Worm (Caenorhabditis elegans): ENCODE measurements around the gene nhr-273.

Gene nhr-273

DNA sequence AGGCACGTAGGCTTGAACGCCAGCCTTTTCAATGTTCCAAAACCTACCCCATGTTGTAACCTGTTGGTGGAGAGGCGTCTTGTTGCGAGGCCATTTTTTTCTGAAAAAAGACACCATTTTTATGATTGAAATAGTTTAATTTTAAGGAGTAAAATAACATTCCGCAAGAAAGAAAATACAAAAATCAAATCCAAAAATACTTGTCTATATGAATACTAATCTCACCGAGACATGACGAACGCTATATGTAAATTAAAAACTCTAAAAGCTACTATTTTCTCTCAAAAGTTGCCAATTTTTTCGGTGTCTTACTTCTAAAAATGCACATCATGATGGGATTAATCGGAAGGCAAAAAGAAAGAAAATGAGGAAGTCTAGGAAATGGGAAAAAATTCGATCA is 46.9 kb downstream of the nhr-273 start, which contains the start of gene T05C1.2:
Gene T05C1.2, minus strand, starts transcription at position 101 of the 400 bp plus-strand sequence.
- TF ChIP-seq zfp-3 (GFP tag; conservative IDR thresholded peaks at IDR 0.05) (no peak), unc-62 (GFP tag; optimal IDR thresholded peaks at IDR 0.05 in 1 of 2) (peak in 1 of 2 experiments; percentile 37), unc-62 (tag; optimal IDR thresholded peaks at IDR 0.05) (no peak), Y48G9A.11 (GFP tag; IDR thresholded peaks at IDR 0.05) (no peak)
